Worm (Caenorhabditis elegans) whole organism, early embryonic: ENCODE data around the gene hex-2.
"Not testable (repeated sequence)": the region's sequence is repeated elsewhere in the genome, so short reads cannot be mapped to it uniquely, and the experiment has no call there.

Experiments used
- B0310.2 ChIP-seq: sonication (generic microtip); optimal IDR thresholded peaks from 2 replicates; lab custom pipeline; 2016; ENCODE audit warnings: mild to moderate bottlenecking, missing genetic modification characterization, missing compliant biosample characterization
- F13C5.2 ChIP-seq: sonication (generic microtip); optimal IDR thresholded peaks from 2 replicates; lab custom pipeline; 2017; ENCODE audit warnings: mild to moderate bottlenecking, missing genetic modification characterization, inconsistent platforms, missing compliant biosample characterization
- ama-1 ChIP-seq: fragments of 150-350 bp; optimal IDR thresholded peaks from 2 replicates; lab custom pipeline; 2014
- hmbx-1 ChIP-seq: sonication (generic microtip); optimal IDR thresholded peaks from 2 replicates; lab custom pipeline; 2016; ENCODE audit warnings: mild to moderate bottlenecking, missing genetic modification characterization, missing compliant biosample characterization
- hmg-4 ChIP-seq: fragments of 200-800 bp; sonication (Bioruptor generic); optimal IDR thresholded peaks from 2 replicates; lab custom pipeline; 2018; ENCODE audit warnings: mild to moderate bottlenecking, missing genetic modification characterization, missing compliant biosample characterization
- hnd-1 ChIP-seq: sonication (generic microtip); optimal IDR thresholded peaks from 2 replicates; lab custom pipeline; 2016; ENCODE audit warnings: missing genetic modification characterization, missing compliant biosample characterization

- not testable (repeated sequence) for TF ChIP-seq B0310.2 (tag; lab: Kevin White, UChicago); hmg-4 (GFP tag; lab: Kevin White, UChicago); F13C5.2 (tag; lab: Kevin White, UChicago); ama-1; hmbx-1 (tag; lab: Kevin White, UChicago); hnd-1 (tag; lab: Kevin White, UChicago)
These were observed 14.2 kb upstream of the hex-2 start for ce11 chrV:5640072-5640471.
